Fruit fly (Drosophila melanogaster) whole organism, embryonic: ENCODE measurements around the gene Zdhhc8.

Source experiments
- Adf1 ChIP-seq: fragments of 200-800 bp; sonication (Bioruptor generic); IDR thresholded peaks from 2 replicates; pipeline ENCODE4 v1.3.6; 2022; ENCODE audit warnings: missing biosample characterization, missing genetic modification characterization
- CG10321 ChIP-seq: fragments of 200-800 bp; sonication (Bioruptor generic); IDR thresholded peaks from 2 replicates; pipeline ENCODE4 v1.3.6; 2022; ENCODE audit warnings: missing biosample characterization, missing genetic modification characterization
- CG15269 ChIP-seq: fragments of 200-800 bp; sonication (Bioruptor generic); optimal IDR thresholded peaks from 2 replicates; lab custom pipeline; 2018; ENCODE audit warnings: missing biosample characterization, mild to moderate bottlenecking, missing genetic modification characterization, moderate library complexity
- CG17359 ChIP-seq: fragments of 200-800 bp; sonication (Bioruptor generic); optimal IDR thresholded peaks from 3 replicates; lab custom pipeline; 2018; ENCODE audit warnings: missing biosample characterization, mild to moderate bottlenecking, missing genetic modification characterization, moderate library complexity
- CG18011 ChIP-seq: fragments of 200-800 bp; sonication (Bioruptor generic); optimal IDR thresholded peaks from 2 replicates; lab custom pipeline; 2017; ENCODE audit warnings: missing biosample characterization, missing genetic modification characterization, mild to moderate bottlenecking, moderate library complexity, missing genotype
- CG1832 ChIP-seq: fragments of 200-800 bp; sonication (Bioruptor generic); optimal IDR thresholded peaks from 2 replicates; lab custom pipeline; 2017; ENCODE audit warnings: missing biosample characterization, mild to moderate bottlenecking, missing genetic modification characterization, inconsistent platforms
- CG2116 ChIP-seq: fragments of 200-800 bp; sonication (Bioruptor generic); optimal IDR thresholded peaks from 3 replicates; lab custom pipeline; 2018; ENCODE audit warnings: missing biosample characterization, mild to moderate bottlenecking, missing genetic modification characterization
- CG30020 ChIP-seq: fragments of 200-800 bp; optimal IDR thresholded peaks from 2 replicates; lab custom pipeline; 2019; ENCODE audit warnings: missing biosample characterization, mild to moderate bottlenecking, missing genetic modification characterization, moderate library complexity
- CG4360 ChIP-seq: fragments of 200-800 bp; sonication (Bioruptor generic); IDR thresholded peaks from 2 replicates; pipeline ENCODE4 v1.3.6; 2022; ENCODE audit warnings: missing biosample characterization, missing genetic modification characterization
- CG43689 ChIP-seq: fragments of 200-800 bp; sonication (Bioruptor generic); IDR thresholded peaks from 2 replicates; pipeline ENCODE4 v1.3.6; 2022; ENCODE audit warnings: missing biosample characterization, missing genetic modification characterization
- CG6254 ChIP-seq: fragments of 200-800 bp; sonication (Bioruptor generic); optimal IDR thresholded peaks from 3 replicates; lab custom pipeline; 2017; ENCODE audit warnings: mild to moderate bottlenecking, missing biosample characterization, missing genetic modification reagents, missing genetic modification characterization
- CG6765 ChIP-seq: fragments of 200-800 bp; sonication (Bioruptor generic); optimal IDR thresholded peaks from 3 replicates; lab custom pipeline; 2017; ENCODE audit warnings: missing biosample characterization, mild to moderate bottlenecking, missing genetic modification characterization
- CG7745 ChIP-seq: fragments of 200-800 bp; sonication (Bioruptor generic); optimal IDR thresholded peaks from 2 replicates; lab custom pipeline; 2018; ENCODE audit warnings: missing biosample characterization, mild to moderate bottlenecking, missing genetic modification characterization, moderate library complexity
- CG8388 ChIP-seq: fragments of 200-800 bp; sonication (Bioruptor generic); optimal IDR thresholded peaks from 2 replicates; lab custom pipeline; 2019; ENCODE audit warnings: missing biosample characterization, mild to moderate bottlenecking, missing genetic modification characterization, moderate library complexity
- CG8924 ChIP-seq: fragments of 200-800 bp; optimal IDR thresholded peaks from 3 replicates; lab custom pipeline; 2019; ENCODE audit warnings: missing biosample characterization, mild to moderate bottlenecking, missing genetic modification characterization, moderate library complexity
- Dek ChIP-seq: fragments of 200-800 bp; sonication (Bioruptor generic); optimal IDR thresholded peaks from 3 replicates; lab custom pipeline; 2019; ENCODE audit warnings: missing biosample characterization, mild to moderate bottlenecking, missing genetic modification characterization, moderate library complexity
- Dip2 ChIP-seq: fragments of 200-800 bp; sonication (Bioruptor generic); IDR thresholded peaks from 2 replicates; pipeline ENCODE4 v1.3.6; 2022; ENCODE audit warnings: missing biosample characterization, missing genetic modification characterization
- Fer3 ChIP-seq: fragments of 200-800 bp; sonication (Bioruptor generic); optimal IDR thresholded peaks from 2 replicates; lab custom pipeline; 2018; ENCODE audit warnings: missing biosample characterization, mild to moderate bottlenecking, missing genetic modification characterization, moderate library complexity
- HHEX ChIP-seq: fragments of 200-800 bp; sonication (Bioruptor generic); optimal IDR thresholded peaks from 3 replicates; lab custom pipeline; 2017; ENCODE audit warnings: missing biosample characterization, mild to moderate bottlenecking, missing genetic modification characterization, missing genetic modification reagents
- HLH54F ChIP-seq: fragments of 200-800 bp; sonication (Bioruptor generic); optimal IDR thresholded peaks from 3 replicates; lab custom pipeline; 2016; ENCODE audit warnings: missing biosample characterization, missing genetic modification characterization
- HmgZ ChIP-seq: fragments of 200-800 bp; sonication (Bioruptor generic); optimal IDR thresholded peaks from 2 replicates; lab custom pipeline; 2018; ENCODE audit warnings: missing biosample characterization, mild to moderate bottlenecking, missing genetic modification characterization
- Hr78 ChIP-seq, 2 experiments: fragments of 200-800 bp in 1 of 2; fragments of >200 bp in 1 of 2; sonication (Bioruptor generic) in 1 of 2; optimal IDR thresholded peaks; 2 replicates each; lab custom pipeline; 2017 to 2019; ENCODE audit warnings: missing biosample characterization in 2 of 2, missing genetic modification characterization in 2 of 2, mild to moderate bottlenecking in 1 of 2, moderate library complexity in 1 of 2
- Rfx ChIP-seq: fragments of 200-800 bp; sonication (Bioruptor generic); IDR thresholded peaks from 2 replicates; pipeline ENCODE4 v1.3.6; 2022; ENCODE audit warnings: missing biosample characterization, missing genetic modification characterization
- Sin3A ChIP-seq: fragments of >200 bp; optimal IDR thresholded peaks from 2 replicates; lab custom pipeline; 2018
- Sry-β ChIP-seq: fragments of 200-800 bp; sonication (Bioruptor generic); optimal IDR thresholded peaks from 2 replicates; lab custom pipeline; 2018; ENCODE audit warnings: missing biosample characterization, mild to moderate bottlenecking, missing genetic modification characterization, moderate library complexity
- Sry-δ ChIP-seq: fragments of 200-800 bp; sonication (Bioruptor generic); optimal IDR thresholded peaks from 2 replicates; lab custom pipeline; 2016; ENCODE audit warnings: missing biosample characterization, missing genetic modification characterization
- Xrp1 ChIP-seq: fragments of 200-800 bp; sonication (Bioruptor generic); IDR thresholded peaks from 2 replicates; pipeline ENCODE4 v1.3.6; 2022; ENCODE audit warnings: missing biosample characterization, missing genetic modification characterization
- ab ChIP-seq: fragments of 200-800 bp; sonication (Bioruptor generic); optimal IDR thresholded peaks from 2 replicates; lab custom pipeline; 2016; ENCODE audit warnings: missing biosample characterization, missing genetic modification characterization
- ap ChIP-seq: fragments of 200-800 bp; sonication (Bioruptor generic); IDR thresholded peaks from 2 replicates; pipeline ENCODE4 v1.3.6; 2022; ENCODE audit warnings: missing biosample characterization, missing genetic modification characterization
- crol ChIP-seq: fragments of 200-800 bp; sonication (Bioruptor generic); IDR thresholded peaks from 2 replicates; pipeline ENCODE4 v1.3.6; 2022; ENCODE audit warnings: missing biosample characterization, missing genetic modification characterization
- crp ChIP-seq, 2 experiments: fragments of 200-800 bp; sonication (Bioruptor generic); optimal IDR thresholded peaks; 2 replicates in 1 of 2; 3 replicates in 1 of 2; lab custom pipeline; 2017; ENCODE audit warnings: missing biosample characterization in 2 of 2, missing genetic modification characterization in 2 of 2, mild to moderate bottlenecking in 1 of 2, moderate library complexity in 1 of 2
- dmrt11E ChIP-seq: fragments of 200-800 bp; sonication (Bioruptor generic); optimal IDR thresholded peaks from 3 replicates; lab custom pipeline; 2018; ENCODE audit warnings: missing biosample characterization, mild to moderate bottlenecking, missing genetic modification characterization, moderate library complexity
- her ChIP-seq: fragments of 200-800 bp; sonication (Bioruptor generic); optimal IDR thresholded peaks from 2 replicates; lab custom pipeline; 2016; ENCODE audit warnings: missing biosample characterization, missing genetic modification characterization
- inv ChIP-seq: fragments of 200-800 bp; sonication (Bioruptor generic); IDR thresholded peaks from 2 replicates; pipeline ENCODE4 v1.3.6; 2022; ENCODE audit warnings: missing biosample characterization, missing genetic modification characterization; ENCODE audit not compliant: partially characterized antibody
- lbe ChIP-seq: fragments of 200-800 bp; sonication (Bioruptor generic); optimal IDR thresholded peaks from 2 replicates; lab custom pipeline; 2016; ENCODE audit warnings: missing biosample characterization, mild to moderate bottlenecking, missing genetic modification characterization
- oc ChIP-seq: fragments of 200-800 bp; sonication (Bioruptor generic); optimal IDR thresholded peaks from 2 replicates; lab custom pipeline; 2018; ENCODE audit warnings: missing biosample characterization, mild to moderate bottlenecking, missing genetic modification characterization, moderate library complexity
- salm ChIP-seq: fragments of 200-800 bp; sonication (Bioruptor generic); optimal IDR thresholded peaks from 2 replicates; lab custom pipeline; 2018; ENCODE audit warnings: missing biosample characterization, mild to moderate bottlenecking, missing genetic modification characterization
- sr ChIP-seq: fragments of 200-800 bp; sonication (Bioruptor generic); IDR thresholded peaks from 3 replicates; pipeline ENCODE4 v1.3.6; 2022; ENCODE audit warnings: missing biosample characterization, missing genetic modification characterization
- tap ChIP-seq: fragments of 200-800 bp; optimal IDR thresholded peaks from 3 replicates; lab custom pipeline; 2019; ENCODE audit warnings: missing biosample characterization, mild to moderate bottlenecking, missing genetic modification characterization, moderate library complexity
- trem ChIP-seq: fragments of 200-800 bp; optimal IDR thresholded peaks from 3 replicates; lab custom pipeline; 2019; ENCODE audit warnings: missing biosample characterization, mild to moderate bottlenecking, missing genetic modification characterization, moderate library complexity
- ttk ChIP-seq: fragments of 200-800 bp; sonication (Bioruptor generic); IDR thresholded peaks from 2 replicates; pipeline ENCODE4 v2.1.2; 2022; ENCODE audit warnings: missing biosample characterization, missing genetic modification characterization
- tup ChIP-seq: fragments of 200-800 bp; sonication (Bioruptor generic); optimal IDR thresholded peaks from 2 replicates; lab custom pipeline; 2016; ENCODE audit warnings: missing biosample characterization, mild to moderate bottlenecking, missing genetic modification characterization, moderate library complexity
- unpg ChIP-seq: fragments of 200-800 bp; sonication (Bioruptor generic); optimal IDR thresholded peaks from 3 replicates; lab custom pipeline; 2018; ENCODE audit warnings: missing biosample characterization, mild to moderate bottlenecking, missing genetic modification characterization, moderate library complexity
- wek ChIP-seq: fragments of 200-800 bp; sonication (Bioruptor generic); optimal IDR thresholded peaks from 3 replicates; lab custom pipeline; 2018; ENCODE audit warnings: missing biosample characterization, mild to moderate bottlenecking, missing genetic modification characterization, moderate library complexity
- z ChIP-seq: fragments of 200-800 bp; sonication (Bioruptor generic); IDR thresholded peaks from 3 replicates; pipeline ENCODE4 v1.3.6; 2022; ENCODE audit warnings: missing biosample characterization, missing genetic modification characterization
- zfh1 ChIP-seq: fragments of 200-800 bp; sonication (Bioruptor generic); IDR thresholded peaks from 3 replicates; pipeline ENCODE4 v1.3.6; 2022; ENCODE audit warnings: missing biosample characterization, missing genetic modification characterization

The Zdhhc8 gene

dm6 chrX:9354773-9355172, 1.3 kb downstream of the Zdhhc8 start:
- no peak for TF ChIP-seq inv (GFP tag; lab: Robert Waterston, UW)
- no peak for TF ChIP-seq Dip2 (GFP tag; lab: Robert Waterston, UW)
- TF ChIP-seq Rfx (GFP tag; lab: Robert Waterston, UW), result no peak
- TF ChIP-seq lbe (GFP tag; lab: Kevin White, UChicago), result no peak
- peak; percentile 73 for TF ChIP-seq Adf1 (GFP tag; lab: Robert Waterston, UW)
- TF ChIP-seq CG18011 (GFP tag; lab: Kevin White, UChicago), result no peak
- no peak for TF ChIP-seq oc (tag; lab: Kevin White, UChicago)
- TF ChIP-seq CG4360 (GFP tag; lab: Robert Waterston, UW), result peak; percentile 1; the same call in 1 of the 2 replicates
- peak; percentile 92 for TF ChIP-seq crol (GFP tag; lab: Robert Waterston, UW)
- TF ChIP-seq CG17359, result no peak
- TF ChIP-seq Sry-δ (GFP tag; lab: Kevin White, UChicago), result no peak
- no peak for TF ChIP-seq CG43689 (GFP tag; lab: Robert Waterston, UW)
- TF ChIP-seq CG1832 (GFP tag; lab: Kevin White, UChicago), result peak; percentile 41
- no peak for TF ChIP-seq tup (GFP tag; lab: Kevin White, UChicago)
- TF ChIP-seq ttk (GFP tag; lab: Robert Waterston, UW), result no peak

- TF ChIP-seq CG15269 (peak; percentile 87), CG7745 (tag; lab: Kevin White, UChicago) (no peak), CG8924 (tag; lab: Kevin White, UChicago) (peak; percentile 83), CG30020 (tag; lab: Kevin White, UChicago) (peak; percentile 2), sr (GFP tag; lab: Robert Waterston, UW) (no peak), Sry-δ (GFP tag; lab: Kevin White, UChicago) (no peak), zfh1 (GFP tag; lab: Robert Waterston, UW) (peak; percentile 72), CG6254 (GFP tag; lab: Kevin White, UChicago) (peak; percentile 66), Fer3 (tag; lab: Kevin White, UChicago) (peak; percentile 89), dmrt11E (tag; lab: Kevin White, UChicago) (peak; percentile 51), salm (tag; lab: Kevin White, UChicago) (peak; percentile 72), wek (GFP tag; lab: Kevin White, UChicago) (peak; percentile 16), Hr78 (GFP tag; optimal IDR thresholded peaks at IDR 0.05; lab: Kevin White, UChicago) (peak in 1 of 2 experiments; percentile 46), ab (no peak), Xrp1 (GFP tag; lab: Robert Waterston, UW) (peak; percentile 79), tap (tag; lab: Kevin White, UChicago) (peak; percentile 88), HLH54F (GFP tag; lab: Kevin White, UChicago) (peak; percentile 72), CG2116 (GFP tag; lab: Kevin White, UChicago) (peak; percentile 4), HmgZ (tag; lab: Kevin White, UChicago) (peak; percentile 85), ap (peak; percentile 72), trem (tag; lab: Kevin White, UChicago) (peak; percentile 69), CG8388 (GFP tag; lab: Kevin White, UChicago) (peak; percentile 78), her (GFP tag; lab: Kevin White, UChicago) (peak; percentile 40), CG6765 (peak; percentile 82), Sin3A (lab: Kevin White, UChicago) (no peak), Sry-β (GFP tag; lab: Kevin White, UChicago) (peak; percentile 1), Dek (tag; lab: Kevin White, UChicago) (peak; percentile 84), z (GFP tag; lab: Robert Waterston, UW) (no peak), crp (GFP tag; optimal IDR thresholded peaks at IDR 0.05; lab: Kevin White, UChicago) (peak in 1 of 2 experiments; percentile 14), CG10321 (peak; percentile 44; the same call in 1 of the 2 replicates), unpg (GFP tag; lab: Kevin White, UChicago) (peak; percentile 88), HHEX (GFP tag; lab: Kevin White, UChicago) (peak; percentile 84)
Observed at dm6 chrX:9352112-9353096, 3.6 kb downstream of the Zdhhc8 start.
